Fruit fly (Drosophila melanogaster) whole organism, embryonic: ENCODE results near the gene CG8564.

ENCODE experiments used
- CG10274 ChIP-seq: fragments of 200-800 bp; sonication (Bioruptor generic); optimal IDR thresholded peaks from 3 replicates; lab custom pipeline; 2017; ENCODE audit warnings: missing biosample characterization, mild to moderate bottlenecking, missing genetic modification characterization
- CG10543 ChIP-seq: fragments of 200-800 bp; sonication (Bioruptor generic); optimal IDR thresholded peaks from 3 replicates; lab custom pipeline; 2017; ENCODE audit warnings: missing biosample characterization, mild to moderate bottlenecking, missing genetic modification characterization, moderate library complexity
- CG11247 ChIP-seq: fragments of 200-800 bp; sonication (Bioruptor generic); IDR thresholded peaks from 2 replicates; pipeline ENCODE4 v1.3.6; 2022; ENCODE audit warnings: missing biosample characterization, missing genetic modification characterization
- CG13894 ChIP-seq: fragments of 200-800 bp; sonication (Bioruptor generic); optimal IDR thresholded peaks from 3 replicates; lab custom pipeline; 2018; ENCODE audit warnings: missing biosample characterization, mild to moderate bottlenecking, missing genetic modification characterization, moderate library complexity
- CG15269 ChIP-seq: fragments of 200-800 bp; sonication (Bioruptor generic); optimal IDR thresholded peaks from 2 replicates; lab custom pipeline; 2018; ENCODE audit warnings: missing biosample characterization, mild to moderate bottlenecking, missing genetic modification characterization, moderate library complexity
- CG17568 ChIP-seq: fragments of 200-800 bp; sonication (Bioruptor generic); optimal IDR thresholded peaks from 2 replicates; lab custom pipeline; 2018; ENCODE audit warnings: missing biosample characterization, mild to moderate bottlenecking, missing genetic modification characterization, moderate library complexity
- CG17829 ChIP-seq: fragments of 200-800 bp; optimal IDR thresholded peaks from 2 replicates; lab custom pipeline; 2019; ENCODE audit warnings: missing biosample characterization, mild to moderate bottlenecking, missing genetic modification characterization, moderate library complexity
- CG3281 ChIP-seq: fragments of 200-800 bp; sonication (Bioruptor generic); optimal IDR thresholded peaks from 3 replicates; lab custom pipeline; 2017; ENCODE audit warnings: missing biosample characterization, mild to moderate bottlenecking, missing genetic modification characterization
- CG34376 ChIP-seq: fragments of 200-800 bp; sonication (Bioruptor generic); optimal IDR thresholded peaks from 2 replicates; lab custom pipeline; 2018; ENCODE audit warnings: missing biosample characterization, mild to moderate bottlenecking, missing genetic modification characterization
- CG42726 ChIP-seq: fragments of 200-800 bp; sonication (Bioruptor generic); IDR thresholded peaks from 2 replicates; pipeline ENCODE4 v1.3.6; 2022; ENCODE audit warnings: missing biosample characterization, missing genetic modification characterization; ENCODE audit not compliant: partially characterized antibody
- CG4617 ChIP-seq: fragments of 200-800 bp; sonication (Bioruptor generic); optimal IDR thresholded peaks from 3 replicates; lab custom pipeline; 2016; ENCODE audit warnings: missing biosample characterization, missing genetic modification characterization, borderline replicate concordance
- CG6765 ChIP-seq: fragments of 200-800 bp; sonication (Bioruptor generic); optimal IDR thresholded peaks from 3 replicates; lab custom pipeline; 2017; ENCODE audit warnings: missing biosample characterization, mild to moderate bottlenecking, missing genetic modification characterization
- CG6854 ChIP-seq: fragments of 200-800 bp; sonication (Bioruptor generic); optimal IDR thresholded peaks from 3 replicates; lab custom pipeline; 2017; ENCODE audit warnings: missing biosample characterization, mild to moderate bottlenecking, missing genetic modification characterization
- CG7987 ChIP-seq: fragments of 200-800 bp; sonication (Bioruptor generic); optimal IDR thresholded peaks from 2 replicates; lab custom pipeline; 2018; ENCODE audit warnings: missing biosample characterization, mild to moderate bottlenecking, missing genetic modification characterization, moderate library complexity
- CG8290 ChIP-seq, 3 experiments: fragments of 200-800 bp; sonication (Bioruptor generic); optimal IDR thresholded peaks; 2 replicates each; lab custom pipeline; 2016 to 2019; ENCODE audit warnings: missing biosample characterization in 3 of 3, missing genetic modification characterization in 3 of 3, mild to moderate bottlenecking in 2 of 3, moderate library complexity in 1 of 3
- CrebB ChIP-seq: fragments of 200-800 bp; sonication (Bioruptor generic); optimal IDR thresholded peaks from 3 replicates; lab custom pipeline; 2018; ENCODE audit warnings: missing biosample characterization, mild to moderate bottlenecking, missing genetic modification characterization
- D19A ChIP-seq: fragments of 200-800 bp; optimal IDR thresholded peaks from 3 replicates; lab custom pipeline; 2019; ENCODE audit warnings: missing biosample characterization, mild to moderate bottlenecking, missing genetic modification characterization, moderate library complexity
- Dbx ChIP-seq: fragments of 200-800 bp; sonication (Bioruptor generic); IDR thresholded peaks from 3 replicates; pipeline ENCODE4 v1.3.6; 2022; ENCODE audit warnings: missing biosample characterization, missing genetic modification characterization
- HLHmδ ChIP-seq: fragments of 200-800 bp; sonication (Bioruptor generic); optimal IDR thresholded peaks from 2 replicates; lab custom pipeline; 2018; ENCODE audit warnings: missing biosample characterization, mild to moderate bottlenecking, missing genetic modification characterization, moderate library complexity
- Hmr ChIP-seq: fragments of 200-800 bp; sonication (Bioruptor generic); optimal IDR thresholded peaks from 3 replicates; lab custom pipeline; 2017; ENCODE audit warnings: mild to moderate bottlenecking, missing biosample characterization, missing genetic modification reagents, missing genetic modification characterization
- Hr39 ChIP-seq: fragments of >200 bp; optimal IDR thresholded peaks from 2 replicates; lab custom pipeline; 2017
- Med ChIP-seq: fragments of 200-800 bp; sonication (Bioruptor generic); peaks from one replicate; lab custom pipeline; 2016; ENCODE audit warnings: missing biosample characterization, missing genetic modification characterization, mild to moderate bottlenecking, inconsistent platforms, moderate library complexity
- Rx ChIP-seq: fragments of 200-800 bp; sonication (Bioruptor generic); IDR thresholded peaks from 2 replicates; pipeline ENCODE4 v1.3.6; 2022; ENCODE audit warnings: missing biosample characterization, missing genetic modification characterization
- Vsx1 ChIP-seq: fragments of 200-800 bp; sonication (Bioruptor generic); optimal IDR thresholded peaks from 2 replicates; lab custom pipeline; 2017; ENCODE audit warnings: missing biosample characterization, mild to moderate bottlenecking, missing genetic modification characterization, missing genetic modification reagents
- amos ChIP-seq: fragments of 200-800 bp; sonication (Bioruptor generic); IDR thresholded peaks from 2 replicates; pipeline ENCODE4 v1.3.6; 2022; ENCODE audit warnings: missing biosample characterization, missing genetic modification characterization; ENCODE audit not compliant: partially characterized antibody
- br ChIP-seq: fragments of >200 bp; optimal IDR thresholded peaks from 2 replicates; lab custom pipeline; 2017
- ci ChIP-seq: fragments of 200-800 bp; sonication (Bioruptor generic); IDR thresholded peaks from 3 replicates; pipeline ENCODE4 v1.3.6; 2022; ENCODE audit warnings: missing biosample characterization, missing genetic modification characterization
- corto ChIP-seq: fragments of 200-800 bp; sonication (Bioruptor generic); optimal IDR thresholded peaks from 2 replicates; lab custom pipeline; 2016; ENCODE audit warnings: missing biosample characterization, mild to moderate bottlenecking, missing genetic modification characterization, moderate library complexity
- croc ChIP-seq: fragments of 200-800 bp; sonication (Bioruptor generic); conservative IDR thresholded peaks from 3 replicates; pipeline ENCODE4 v1.3.6; 2022; ENCODE audit warnings: missing biosample characterization, missing genetic modification characterization
- da ChIP-seq: fragments of 200-800 bp; sonication (Bioruptor generic); optimal IDR thresholded peaks from 2 replicates; lab custom pipeline; 2016; ENCODE audit warnings: missing biosample characterization, missing genetic modification characterization
- dan ChIP-seq: fragments of 200-800 bp; sonication (Bioruptor generic); IDR thresholded peaks from 2 replicates; pipeline ENCODE4 v1.3.6; 2022; ENCODE audit warnings: missing biosample characterization, missing genetic modification characterization
- en ChIP-seq: fragments of 200-800 bp; sonication (Bioruptor generic); optimal IDR thresholded peaks from 2 replicates; lab custom pipeline; 2016; ENCODE audit warnings: missing biosample characterization, missing genetic modification characterization
- exex ChIP-seq: fragments of 200-800 bp; sonication (Bioruptor generic); optimal IDR thresholded peaks from 4 replicates; lab custom pipeline; 2018; ENCODE audit warnings: missing biosample characterization, mild to moderate bottlenecking, missing genetic modification characterization, moderate library complexity
- fd3F ChIP-seq: fragments of 200-800 bp; sonication (Bioruptor generic); optimal IDR thresholded peaks from 2 replicates; lab custom pipeline; 2018; ENCODE audit warnings: missing biosample characterization, mild to moderate bottlenecking, missing genetic modification characterization, moderate library complexity
- fu2 ChIP-seq: fragments of 200-800 bp; sonication (Bioruptor generic); optimal IDR thresholded peaks from 2 replicates; lab custom pipeline; 2016; ENCODE audit warnings: missing biosample characterization, missing genetic modification characterization
- gsb ChIP-seq: fragments of 200-800 bp; sonication (Bioruptor generic); IDR thresholded peaks from 2 replicates; pipeline ENCODE4 v1.3.6; 2022; ENCODE audit warnings: missing biosample characterization, missing genetic modification characterization
- kni ChIP-seq: fragments of 200-800 bp; sonication (Bioruptor generic); optimal IDR thresholded peaks from 3 replicates; lab custom pipeline; 2017; ENCODE audit warnings: mild to moderate bottlenecking, missing biosample characterization, missing genetic modification reagents, missing genetic modification characterization
- maf-S ChIP-seq: fragments of 200-800 bp; sonication (Bioruptor generic); optimal IDR thresholded peaks from 2 replicates; lab custom pipeline; 2016; ENCODE audit warnings: missing biosample characterization, missing genetic modification characterization
- mirr ChIP-seq: fragments of 200-800 bp; sonication (Bioruptor generic); optimal IDR thresholded peaks from 3 replicates; lab custom pipeline; 2018; ENCODE audit warnings: missing biosample characterization, mild to moderate bottlenecking, missing genetic modification characterization
- nom ChIP-seq: fragments of 200-800 bp; sonication (Bioruptor generic); optimal IDR thresholded peaks from 2 replicates; lab custom pipeline; 2017; ENCODE audit warnings: missing biosample characterization, missing genetic modification characterization, mild to moderate bottlenecking, moderate library complexity, missing genetic modification reagents
- oc ChIP-seq: fragments of 200-800 bp; sonication (Bioruptor generic); optimal IDR thresholded peaks from 2 replicates; lab custom pipeline; 2018; ENCODE audit warnings: missing biosample characterization, mild to moderate bottlenecking, missing genetic modification characterization, moderate library complexity
- peb ChIP-seq: fragments of 200-800 bp; sonication (Bioruptor generic); IDR thresholded peaks from 2 replicates; pipeline ENCODE4 v1.3.6; 2022; ENCODE audit warnings: missing biosample characterization, missing genetic modification characterization
- ranshi ChIP-seq: fragments of 200-800 bp; sonication (Bioruptor generic); IDR thresholded peaks from 2 replicates; pipeline ENCODE4 v1.3.6; 2022; ENCODE audit warnings: missing biosample characterization, missing genetic modification characterization
- repo ChIP-seq: fragments of 200-800 bp; sonication (Bioruptor generic); optimal IDR thresholded peaks from 2 replicates; lab custom pipeline; 2016; ENCODE audit warnings: missing biosample characterization, missing genetic modification characterization
- rib ChIP-seq: fragments of 200-800 bp; sonication (Bioruptor generic); IDR thresholded peaks from 2 replicates; pipeline ENCODE4 v1.3.6; 2022; ENCODE audit warnings: missing biosample characterization, missing genetic modification characterization
- tin ChIP-seq: fragments of 200-800 bp; sonication (Bioruptor generic); optimal IDR thresholded peaks from 3 replicates; lab custom pipeline; 2016; ENCODE audit warnings: missing biosample characterization, missing genetic modification characterization
- tna ChIP-seq: fragments of 200-800 bp; sonication (Bioruptor generic); IDR thresholded peaks from 2 replicates; pipeline ENCODE4 v1.3.6; 2022; ENCODE audit warnings: missing biosample characterization, missing genetic modification characterization; ENCODE audit not compliant: partially characterized antibody
- zen2 ChIP-seq: fragments of 200-800 bp; sonication (Bioruptor generic); IDR thresholded peaks from 3 replicates; pipeline ENCODE4 v1.3.6; 2022; ENCODE audit warnings: missing biosample characterization, missing genetic modification characterization; ENCODE audit not compliant: partially characterized antibody

CG8564 gene

DNA sequence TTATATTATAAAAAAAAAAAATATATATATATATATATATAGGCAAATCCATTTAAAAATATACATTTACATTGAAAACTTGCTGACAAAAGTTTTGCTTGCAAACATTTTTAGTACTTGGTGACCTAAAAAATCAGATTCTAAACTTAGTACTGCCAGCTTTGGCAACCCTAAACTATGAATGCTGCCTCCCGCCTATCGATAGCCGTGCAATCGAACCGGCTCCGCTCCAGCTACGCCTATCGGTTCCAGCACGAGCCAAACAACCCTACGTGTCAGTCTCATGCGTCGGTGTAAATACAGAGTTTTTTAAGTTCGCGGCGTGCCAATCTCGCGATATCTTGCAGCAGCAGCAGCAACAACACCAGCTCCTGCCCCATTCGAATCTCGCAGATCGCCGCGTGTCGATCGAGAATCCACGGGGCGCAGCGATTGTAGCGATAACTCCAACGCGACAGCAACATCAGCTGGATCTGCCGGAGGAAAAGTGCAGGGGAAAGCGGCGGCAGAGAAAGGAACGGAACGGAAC lies 27.3 kb downstream of the CG8564 start, which contains the start of gene Sec63 (continued):
- no peak for TF ChIP-seq mirr (GFP tag; lab: Kevin White, UChicago)
- TF ChIP-seq kni (GFP tag; lab: Kevin White, UChicago): no peak
- peak; percentile 16 for TF ChIP-seq CG15269 (tag; lab: Kevin White, UChicago)
- TF ChIP-seq fu2 (GFP tag; lab: Kevin White, UChicago): no peak
- TF ChIP-seq croc (GFP tag; lab: Robert Waterston, UW): no peak
- no peak for TF ChIP-seq da (GFP tag; lab: Kevin White, UChicago)
- TF ChIP-seq Rx: no peak
- TF ChIP-seq en (GFP tag; lab: Kevin White, UChicago): no peak
- TF ChIP-seq CG3281: peak; percentile 58
- TF ChIP-seq nom (GFP tag; lab: Kevin White, UChicago): no peak
- TF ChIP-seq repo (GFP tag; lab: Kevin White, UChicago): peak; percentile 6
- no peak for TF ChIP-seq CG17568 (GFP tag; lab: Kevin White, UChicago)
- no peak for TF ChIP-seq dan (GFP tag; lab: Robert Waterston, UW)
- TF ChIP-seq CG17829 (tag; lab: Kevin White, UChicago): peak; percentile 20
- no peak for TF ChIP-seq CG7987 (GFP tag; lab: Kevin White, UChicago)
- TF ChIP-seq Hr39: no peak
- no peak for TF ChIP-seq maf-S
- TF ChIP-seq tin (GFP tag; lab: Kevin White, UChicago): peak; percentile 7
- TF ChIP-seq exex (tag; lab: Kevin White, UChicago): peak; percentile 29
- 0 out of 2 replicates have a peak, but pooled peaks have one; percentile 32 for TF ChIP-seq ranshi (GFP tag; lab: Robert Waterston, UW)
- no peak for TF ChIP-seq CG13894 (tag; lab: Kevin White, UChicago)

DNA sequence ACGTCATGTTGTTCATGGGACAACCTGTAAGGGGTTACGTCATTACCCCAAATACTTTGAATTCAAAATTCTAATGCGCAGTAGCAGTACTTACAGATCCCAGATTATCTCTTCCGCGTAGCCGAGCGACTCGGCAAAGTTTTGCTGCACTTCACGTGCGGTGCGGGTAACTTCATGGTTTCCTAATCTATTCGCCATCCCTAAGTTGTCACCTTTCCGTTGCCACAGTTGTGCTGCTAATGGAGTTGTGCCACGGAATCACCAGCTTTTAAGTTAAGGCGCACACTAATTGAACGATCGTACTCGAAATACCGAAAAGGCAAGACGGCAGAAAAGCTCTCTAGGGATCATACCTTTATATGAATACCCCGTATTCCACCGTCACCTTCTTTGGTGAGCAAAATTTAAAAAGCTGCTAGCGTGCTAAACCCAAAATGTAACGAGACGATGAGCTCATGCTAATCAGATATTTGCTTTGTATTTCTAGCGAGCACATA lies 27.8 kb downstream of the CG8564 start, which contains the start of gene pst:
pst (minus strand) TSS at position 437 of the 497 bp plus-strand sequence.
- TF ChIP-seq CG10543 (GFP tag; lab: Kevin White, UChicago) (peak; percentile 59), peb (GFP tag; lab: Robert Waterston, UW) (no peak), CG6854 (GFP tag; lab: Kevin White, UChicago) (no peak), CG34376 (GFP tag; lab: Kevin White, UChicago) (peak; percentile 66), Vsx1 (GFP tag; lab: Kevin White, UChicago) (peak; percentile 64), oc (tag; lab: Kevin White, UChicago) (peak; percentile 45), CrebB (tag; lab: Kevin White, UChicago) (peak; percentile 66), Hmr (GFP tag; lab: Kevin White, UChicago) (peak; percentile 60), CG11247 (GFP tag; lab: Robert Waterston, UW) (peak; percentile 29; the same call in 1 of the 2 replicates), CG4617 (GFP tag; lab: Kevin White, UChicago) (no peak), CG10274 (GFP tag; lab: Kevin White, UChicago) (peak; percentile 37), CG42726 (GFP tag; lab: Robert Waterston, UW) (peak; percentile 54; the same call in 1 of the 2 replicates), Dbx (GFP tag; lab: Robert Waterston, UW) (peak; percentile 14; the same call in 2 of the 3 replicates), HLHmδ (GFP tag; lab: Kevin White, UChicago) (peak; percentile 33), Med (GFP tag; lab: Kevin White, UChicago) (peak; percentile 78), gsb (no peak), CG8290 (GFP tag; optimal IDR thresholded peaks at IDR 0.05; lab: Kevin White, UChicago) (no peak), CG8290 (tag; optimal IDR thresholded peaks at IDR 0.05; lab: Kevin White, UChicago) (peak in 1 of 2 experiments; percentile 87), fu2 (GFP tag; lab: Kevin White, UChicago) (no peak), br (lab: Kevin White, UChicago) (no peak), tna (GFP tag; lab: Robert Waterston, UW) (peak; percentile 25), D19A (tag; lab: Kevin White, UChicago) (peak; percentile 14), zen2 (GFP tag; lab: Robert Waterston, UW) (0 out of 3 replicates have a peak, but pooled peaks have one; percentile 15), amos (GFP tag; lab: Robert Waterston, UW) (peak; percentile 40; the same call in 1 of the 2 replicates), corto (GFP tag; lab: Kevin White, UChicago) (no peak), CG6765 (GFP tag; lab: Kevin White, UChicago) (peak; percentile 23), fd3F (no peak), rib (GFP tag; lab: Robert Waterston, UW) (peak; percentile 34), ci (peak; percentile 54), ranshi (GFP tag; lab: Robert Waterston, UW) (peak; percentile 11; the same call in 1 of the 2 replicates)
